Fruit fly (Drosophila melanogaster): ENCODE measurements around the gene CG5989.

DNA sequence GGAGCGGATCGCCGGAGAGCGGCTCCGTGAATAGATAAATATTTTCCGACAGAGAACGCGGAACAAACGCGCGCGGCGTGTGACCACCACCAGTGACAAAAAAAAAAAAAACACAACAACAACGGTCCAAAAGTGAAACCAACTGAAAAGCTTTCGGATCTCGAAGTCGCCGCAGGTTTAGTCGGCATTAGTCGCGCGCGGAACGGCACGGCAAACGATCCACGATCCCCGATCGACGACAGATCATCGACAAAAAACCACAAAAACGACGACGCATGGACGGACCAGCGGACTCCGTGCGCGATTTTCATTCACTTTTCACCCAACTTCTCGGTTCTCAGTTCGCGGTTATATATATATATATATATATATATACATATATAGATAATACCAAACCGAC, 25.5 kb downstream of the CG5989 start:
- TF ChIP-seq CG31441 (GFP tag; IDR thresholded peaks at IDR 0.05) (no peak), NFAT (GFP tag; IDR thresholded peaks at IDR 0.05) (no peak), CG12104 (GFP tag; optimal IDR thresholded peaks at IDR 0.05) (no peak), Vsx1 (GFP tag; optimal IDR thresholded peaks at IDR 0.05) (no peak), dmrt99B (tag; optimal IDR thresholded peaks at IDR 0.05) (no peak), Myb (GFP tag; optimal IDR thresholded peaks at IDR 0.05) (no peak), CG1602 (GFP tag; optimal IDR thresholded peaks at IDR 0.05) (no peak), sna (GFP tag; IDR thresholded peaks at IDR 0.05; ENCODE audit: partially characterized antibody) (no peak), Abd-B (GFP tag; optimal IDR thresholded peaks at IDR 0.05) (no peak), tin (GFP tag; optimal IDR thresholded peaks at IDR 0.05) (no peak), CG5245 (GFP tag; optimal IDR thresholded peaks at IDR 0.05) (no peak), cg (GFP tag; optimal IDR thresholded peaks at IDR 0.05) (no peak)
